Worm (Caenorhabditis elegans) whole organism, mixed stage, embryonic: ENCODE results near the gene srh-1.

Experiments
- ces-1 ChIP-seq: fragments of 150-350 bp; optimal IDR thresholded peaks from 2 replicates; lab custom pipeline; 2014; ENCODE audit warnings: missing biosample characterization, missing genetic modification reagents, missing genetic modification characterization
- elt-3 ChIP-seq: fragments of 150-350 bp; optimal IDR thresholded peaks from 2 replicates; lab custom pipeline; 2014; ENCODE audit warnings: missing biosample characterization, missing genetic modification characterization
- lin-32 ChIP-seq: fragments of 200-800 bp; sonication (Bioruptor generic); optimal IDR thresholded peaks from 2 replicates; lab custom pipeline; 2018; ENCODE audit warnings: mild to moderate bottlenecking, missing genetic modification characterization, missing compliant biosample characterization
- lsy-2 ChIP-seq: fragments of 150-350 bp; optimal IDR thresholded peaks from 2 replicates; lab custom pipeline; 2014; ENCODE audit warnings: missing biosample characterization, missing genetic modification characterization
- snpc-4 ChIP-seq: fragments of 150-350 bp; optimal IDR thresholded peaks from 2 replicates; lab custom pipeline; 2014; ENCODE audit warnings: missing biosample characterization, missing genetic modification characterization

ce11 chrV:11532535-11532853, 46.8 kb downstream of the srh-1 start:
- TF ChIP-seq elt-3 (tag; lab: Kevin White, UChicago): no peak
- no peak for TF ChIP-seq lsy-2 (tag; lab: Kevin White, UChicago)
- no peak for TF ChIP-seq ces-1 (GFP tag; lab: Kevin White, UChicago)
- no peak for TF ChIP-seq snpc-4 (tag; lab: Kevin White, UChicago)
- TF ChIP-seq lin-32 (GFP tag; lab: Kevin White, UChicago): no peak
